Fruit fly (Drosophila melanogaster): ENCODE measurements around the gene Spn.

Gene Spn

dm6 chr3L:2531386-2532176, 22.5 kb downstream of the Spn start (continued):
- peak; percentile 55 for TF ChIP-seq CG10147 (GFP tag; optimal IDR thresholded peaks at IDR 0.05)
- peak; percentile 37 for TF ChIP-seq CG13123 (GFP tag; optimal IDR thresholded peaks at IDR 0.05)
- peak; percentile 23 for TF ChIP-seq jumu (GFP tag; optimal IDR thresholded peaks at IDR 0.05)
- peak; percentile 67 for TF ChIP-seq CG4730 (GFP tag; IDR thresholded peaks at IDR 0.05)
- no peak for TF ChIP-seq kay (GFP tag; optimal IDR thresholded peaks at IDR 0.05)
- peak; percentile 77 for TF ChIP-seq CG1529 (GFP tag; optimal IDR thresholded peaks at IDR 0.05)
- TF ChIP-seq Jarid2 (GFP tag; optimal IDR thresholded peaks at IDR 0.05), result peak; percentile 52
- peak; percentile 56 for TF ChIP-seq Taf1 (GFP tag; IDR thresholded peaks at IDR 0.05)
- TF ChIP-seq gfzf (GFP tag; optimal IDR thresholded peaks at IDR 0.05), result peak; percentile 33
- peak; percentile 21 for TF ChIP-seq CG12942 (GFP tag; optimal IDR thresholded peaks at IDR 0.05)
- TF ChIP-seq CG11696 (GFP tag; IDR thresholded peaks at IDR 0.05), result peak; percentile 68
- TF ChIP-seq kni (GFP tag; optimal IDR thresholded peaks at IDR 0.05), result peak; percentile 70
- TF ChIP-seq Xrp1 (GFP tag; IDR thresholded peaks at IDR 0.05), result peak; percentile 85
- peak; percentile 53 for TF ChIP-seq peb (GFP tag; IDR thresholded peaks at IDR 0.05)
- TF ChIP-seq CG3995 (GFP tag; optimal IDR thresholded peaks at IDR 0.05), result peak; percentile 16
- TF ChIP-seq CG3281 (GFP tag; optimal IDR thresholded peaks at IDR 0.05), result peak; percentile 72
- TF ChIP-seq CG11093 (GFP tag; IDR thresholded peaks at IDR 0.05), result peak; percentile 16; the same call in 1 of the 3 replicates
- TF ChIP-seq toy (GFP tag; IDR thresholded peaks at IDR 0.05), result no peak
- TF ChIP-seq Stat92E (GFP tag; optimal IDR thresholded peaks at IDR 0.05), result peak in 1 of 3 experiments; percentile 29
- no peak for TF ChIP-seq hb (GFP tag; IDR thresholded peaks at IDR 0.05; ENCODE audit: partially characterized antibody)
- TF ChIP-seq cato (GFP tag; optimal IDR thresholded peaks at IDR 0.05; ENCODE audit: borderline replicate concordance), result no peak
- peak; percentile 77 for TF ChIP-seq Meics (GFP tag; optimal IDR thresholded peaks at IDR 0.05)
- TF ChIP-seq Ptx1 (GFP tag; IDR thresholded peaks at IDR 0.05), result peak; percentile 77
- TF ChIP-seq en (GFP tag; optimal IDR thresholded peaks at IDR 0.05), result peak; percentile 20
- peak; percentile 55 for TF ChIP-seq CG12155 (GFP tag; optimal IDR thresholded peaks at IDR 0.05)
- TF ChIP-seq Dip2 (GFP tag; IDR thresholded peaks at IDR 0.05), result peak; percentile 86
- peak; percentile 75 for TF ChIP-seq CG11504 (tag; optimal IDR thresholded peaks at IDR 0.05)
- TF ChIP-seq CG30020 (tag; optimal IDR thresholded peaks at IDR 0.05), result peak; percentile 33
- peak; percentile 96 for TF ChIP-seq Med (GFP tag)
- TF ChIP-seq croc (GFP tag; conservative IDR thresholded peaks at IDR 0.05), result peak; percentile 18; the same call in 1 of the 3 replicates
- peak; percentile 40 for TF ChIP-seq CG30431 (GFP tag; optimal IDR thresholded peaks at IDR 0.05)
- TF ChIP-seq zen (tag; optimal IDR thresholded peaks at IDR 0.05), result peak; percentile 53
- TF ChIP-seq eve (GFP tag; optimal IDR thresholded peaks at IDR 0.05), result peak in 1 of 2 experiments; percentile 86
- peak; percentile 56 for TF ChIP-seq CG8388 (GFP tag; optimal IDR thresholded peaks at IDR 0.05)
- TF ChIP-seq Hmr (GFP tag; optimal IDR thresholded peaks at IDR 0.05), result peak; percentile 73
- TF ChIP-seq emc (GFP tag; optimal IDR thresholded peaks at IDR 0.05), result peak; percentile 55
- peak; percentile 89 for TF ChIP-seq CG11456 (GFP tag; IDR thresholded peaks at IDR 0.05)
- TF ChIP-seq Spps (tag; optimal IDR thresholded peaks at IDR 0.05), result peak; percentile 6
- TF ChIP-seq CG10274 (GFP tag; optimal IDR thresholded peaks at IDR 0.05), result peak; percentile 27
- TF ChIP-seq Bdp1 (GFP tag; optimal IDR thresholded peaks at IDR 0.05), result peak; percentile 56
- TF ChIP-seq CG5180 (GFP tag; optimal IDR thresholded peaks at IDR 0.05), result peak; percentile 51
- TF ChIP-seq HLH54F (GFP tag; optimal IDR thresholded peaks at IDR 0.05), result peak; percentile 56
- peak; percentile 60 for TF ChIP-seq CoRest (tag; optimal IDR thresholded peaks at IDR 0.05)
- TF ChIP-seq Mad (GFP tag; optimal IDR thresholded peaks at IDR 0.05), result peak; percentile 78
- peak; percentile 82 for TF ChIP-seq NFAT (GFP tag; IDR thresholded peaks at IDR 0.05)
- no peak for TF ChIP-seq CG34224 (GFP tag; IDR thresholded peaks at IDR 0.05; ENCODE audit: partially characterized antibody)
- TF ChIP-seq CG7928 (GFP tag; optimal IDR thresholded peaks at IDR 0.05), result peak; percentile 94
- TF ChIP-seq Max (GFP tag; optimal IDR thresholded peaks at IDR 0.05), result peak; percentile 64
- no peak for TF ChIP-seq CG12236 (GFP tag; optimal IDR thresholded peaks at IDR 0.05)
